Worm (Caenorhabditis elegans): ENCODE data around the gene Y54G11A.17.
"Not testable (repeated sequence)": the region's sequence is repeated elsewhere in the genome, so short reads cannot be mapped to it uniquely, and the experiment has no call there.

- not testable (repeated sequence) for TF ChIP-seq pes-1 (GFP tag; IDR thresholded peaks at IDR 0.05); flt-1 (GFP tag; IDR thresholded peaks at IDR 0.05); tra-4 (tag; optimal IDR thresholded peaks at IDR 0.05); tbx-37 (GFP tag; conservative IDR thresholded peaks at IDR 0.05); hmbx-1 (tag; optimal IDR thresholded peaks at IDR 0.05); sea-1 (GFP tag; conservative IDR thresholded peaks at IDR 0.05); ama-1 (optimal IDR thresholded peaks at IDR 0.05); ets-7 (tag; optimal IDR thresholded peaks at IDR 0.05); hmg-4 (GFP tag; optimal IDR thresholded peaks at IDR 0.05); tbx-11 (GFP tag; IDR thresholded peaks at IDR 0.05); F13C5.2 (tag; optimal IDR thresholded peaks at IDR 0.05); aly-1 (tag; optimal IDR thresholded peaks at IDR 0.05)
These were observed 5.0 kb downstream of the Y54G11A.17 start, which contains the start of gene ddl-3 for ce11 chrII:14344166-14344565.

All from whole organism, early embryonic.